Worm (Caenorhabditis elegans) whole organism, late embryonic: ENCODE data around the gene dnj-16.

ENCODE experiments used
- C08G9.2 ChIP-seq: sonication (generic microtip); optimal IDR thresholded peaks from 2 replicates; lab custom pipeline; 2016; ENCODE audit warnings: mild to moderate bottlenecking, missing genetic modification characterization, moderate library complexity, missing compliant biosample characterization
- C38D4.7 ChIP-seq: fragments of 200-800 bp; sonication (Bioruptor generic); optimal IDR thresholded peaks from 2 replicates; lab custom pipeline; 2018; ENCODE audit warnings: mild to moderate bottlenecking, missing genetic modification characterization, moderate library complexity, missing compliant biosample characterization
- K02D7.2 ChIP-seq: sonication (generic microtip); optimal IDR thresholded peaks from 2 replicates; lab custom pipeline; 2017; ENCODE audit warnings: mild to moderate bottlenecking, missing genetic modification characterization, missing compliant biosample characterization
- ahr-1 ChIP-seq: sonication (generic microtip); optimal IDR thresholded peaks from 2 replicates; lab custom pipeline; 2016; ENCODE audit warnings: missing genetic modification characterization, missing compliant biosample characterization
- ama-1 ChIP-seq: fragments of 150-350 bp; optimal IDR thresholded peaks from 2 replicates; lab custom pipeline; 2014
- ceh-18 ChIP-seq: sonication (generic microtip); optimal IDR thresholded peaks from 2 replicates; lab custom pipeline; 2016; ENCODE audit warnings: missing genetic modification characterization, missing compliant biosample characterization
- ceh-19 ChIP-seq: fragments of 200-800 bp; sonication (Bioruptor generic); optimal IDR thresholded peaks from 2 replicates; lab custom pipeline; 2018; ENCODE audit warnings: mild to moderate bottlenecking, missing genetic modification characterization, missing compliant biosample characterization
- ceh-2 ChIP-seq: sonication (generic microtip); optimal IDR thresholded peaks from 2 replicates; lab custom pipeline; 2016; ENCODE audit warnings: missing genotype, missing genetic modification characterization, missing compliant biosample characterization
- ceh-24 ChIP-seq: sonication (generic microtip); optimal IDR thresholded peaks from 2 replicates; lab custom pipeline; 2016; ENCODE audit warnings: mild to moderate bottlenecking, missing genetic modification characterization, missing compliant biosample characterization
- ceh-30 ChIP-seq: fragments of 150-350 bp; optimal IDR thresholded peaks from 2 replicates; lab custom pipeline; 2014; ENCODE audit warnings: missing biosample characterization, missing genetic modification characterization
- ceh-31 ChIP-seq: sonication (generic microtip); optimal IDR thresholded peaks from 2 replicates; lab custom pipeline; 2016; ENCODE audit warnings: missing genetic modification characterization, missing compliant biosample characterization
- ceh-45 ChIP-seq: fragments of 200-800 bp; sonication (Bioruptor generic); IDR thresholded peaks from 2 replicates; pipeline ENCODE4 v1.3.6; 2022; ENCODE audit warnings: missing genetic modification reagents, missing genetic modification characterization, missing compliant biosample characterization
- ceh-6 ChIP-seq: fragments of 200-800 bp; sonication (Bioruptor generic); optimal IDR thresholded peaks from 2 replicates; lab custom pipeline; 2018; ENCODE audit warnings: mild to moderate bottlenecking, missing genetic modification characterization, missing compliant biosample characterization
- ceh-9 ChIP-seq: sonication (generic microtip); optimal IDR thresholded peaks from 2 replicates; lab custom pipeline; 2016; ENCODE audit warnings: mild to moderate bottlenecking, missing genetic modification characterization, inconsistent platforms, missing compliant biosample characterization
- che-1 ChIP-seq: sonication (generic microtip); optimal IDR thresholded peaks from 2 replicates; lab custom pipeline; 2016; ENCODE audit warnings: mild to moderate bottlenecking, missing genetic modification characterization, missing compliant biosample characterization
- dmd-4 ChIP-seq: sonication (generic microtip); optimal IDR thresholded peaks from 2 replicates; lab custom pipeline; 2016; ENCODE audit warnings: borderline replicate concordance, missing genetic modification characterization, missing compliant biosample characterization
- ets-4 ChIP-seq: sonication (generic microtip); optimal IDR thresholded peaks from 2 replicates; lab custom pipeline; 2016; ENCODE audit warnings: missing genetic modification characterization, missing compliant biosample characterization
- eyg-1 ChIP-seq: sonication (generic microtip); optimal IDR thresholded peaks from 2 replicates; lab custom pipeline; 2016; ENCODE audit warnings: missing genotype, missing genetic modification characterization, missing compliant biosample characterization
- fax-1 ChIP-seq: sonication (generic microtip); optimal IDR thresholded peaks from 2 replicates; lab custom pipeline; 2016; ENCODE audit warnings: missing genotype, missing genetic modification characterization, missing compliant biosample characterization
- fkh-6 ChIP-seq: sonication (generic microtip); optimal IDR thresholded peaks from 2 replicates; lab custom pipeline; 2016; ENCODE audit warnings: missing genetic modification characterization, missing compliant biosample characterization
- hlh-13 ChIP-seq: fragments of 200-800 bp; sonication (Bioruptor generic); optimal IDR thresholded peaks from 2 replicates; lab custom pipeline; 2018; ENCODE audit warnings: mild to moderate bottlenecking, missing genetic modification characterization, missing compliant biosample characterization
- hlh-15 ChIP-seq: sonication (generic microtip); optimal IDR thresholded peaks from 2 replicates; lab custom pipeline; 2016; ENCODE audit warnings: missing genetic modification characterization, missing compliant biosample characterization
- hlh-8 ChIP-seq: sonication (generic microtip); optimal IDR thresholded peaks from 2 replicates; lab custom pipeline; 2016; ENCODE audit warnings: missing genotype, missing genetic modification characterization, missing compliant biosample characterization
- lim-6 ChIP-seq: sonication (generic microtip); optimal IDR thresholded peaks from 2 replicates; lab custom pipeline; 2016; ENCODE audit warnings: missing genetic modification characterization, missing compliant biosample characterization
- lin-11 ChIP-seq: fragments of 200-800 bp; sonication (Bioruptor generic); optimal IDR thresholded peaks from 2 replicates; lab custom pipeline; 2018; ENCODE audit warnings: mild to moderate bottlenecking, missing genetic modification characterization, missing compliant biosample characterization
- madf-2 ChIP-seq: sonication (generic microtip); optimal IDR thresholded peaks from 2 replicates; lab custom pipeline; 2017; ENCODE audit warnings: missing genetic modification characterization, missing compliant biosample characterization
- nhr-232 ChIP-seq: sonication (generic microtip); optimal IDR thresholded peaks from 2 replicates; lab custom pipeline; 2016; ENCODE audit warnings: missing genetic modification characterization, missing compliant biosample characterization
- npax-4 ChIP-seq: sonication (generic microtip); optimal IDR thresholded peaks from 2 replicates; lab custom pipeline; 2016; ENCODE audit warnings: missing genetic modification characterization, missing compliant biosample characterization
- pha-2 ChIP-seq: sonication (generic microtip); optimal IDR thresholded peaks from 2 replicates; lab custom pipeline; 2017; ENCODE audit warnings: mild to moderate bottlenecking, missing genetic modification characterization, missing compliant biosample characterization
- pqm-1 ChIP-seq: sonication (generic microtip); optimal IDR thresholded peaks from 2 replicates; lab custom pipeline; 2016; ENCODE audit warnings: missing genetic modification characterization, missing compliant biosample characterization
- pros-1 ChIP-seq: fragments of 150-350 bp; optimal IDR thresholded peaks from 2 replicates; lab custom pipeline; 2014; ENCODE audit warnings: missing biosample characterization, missing genetic modification reagents, missing genetic modification characterization
- sox-2 ChIP-seq: fragments of 200-800 bp; sonication (Bioruptor generic); IDR thresholded peaks from 2 replicates; pipeline ENCODE4 v1.3.6; 2022; ENCODE audit warnings: missing genetic modification reagents, missing genetic modification characterization, missing compliant biosample characterization
- sox-4 ChIP-seq: sonication (generic microtip); optimal IDR thresholded peaks from 2 replicates; lab custom pipeline; 2017; ENCODE audit warnings: mild to moderate bottlenecking, missing genetic modification characterization, inconsistent platforms, missing compliant biosample characterization
- tbx-2 ChIP-seq: sonication (generic microtip); optimal IDR thresholded peaks from 2 replicates; lab custom pipeline; 2016; ENCODE audit warnings: missing genetic modification characterization, missing compliant biosample characterization
- unc-42 ChIP-seq: sonication (generic microtip); optimal IDR thresholded peaks from 2 replicates; lab custom pipeline; 2016; ENCODE audit warnings: missing genotype, missing genetic modification characterization, missing compliant biosample characterization
- unc-55 ChIP-seq: sonication (generic microtip); optimal IDR thresholded peaks from 2 replicates; lab custom pipeline; 2017; ENCODE audit warnings: missing biosample characterization, missing genetic modification reagents, missing genetic modification characterization
- zip-5 ChIP-seq: sonication (generic microtip); optimal IDR thresholded peaks from 2 replicates; lab custom pipeline; 2016; ENCODE audit warnings: missing genetic modification characterization, missing compliant biosample characterization
- ztf-16 ChIP-seq: sonication (generic microtip); optimal IDR thresholded peaks from 2 replicates; lab custom pipeline; 2017; ENCODE audit warnings: missing genetic modification characterization, missing compliant biosample characterization

Gene dnj-16

DNA sequence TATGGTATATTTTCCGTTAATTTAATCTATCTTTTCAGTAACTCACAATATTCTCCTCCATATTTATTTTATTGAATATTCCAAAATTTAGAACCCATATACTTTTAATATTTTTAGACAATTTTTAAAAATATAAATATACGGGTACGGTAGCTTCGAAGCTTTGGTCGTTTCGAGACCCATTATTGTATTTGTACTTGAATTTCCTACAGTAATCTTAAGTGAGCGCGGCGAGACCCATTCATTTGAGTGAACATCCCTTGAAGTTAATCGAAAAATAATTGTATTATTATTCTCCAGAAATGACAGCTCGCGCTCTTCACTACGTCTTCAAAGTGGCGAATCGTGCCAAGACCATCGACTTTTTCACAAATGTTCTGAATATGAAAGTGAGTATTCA lies 37.6 kb upstream of the dnj-16 start, which contains the start of gene glod-4:
Gene glod-4 (plus strand): TSS at position 301 of the 400 bp plus-strand sequence.
- no peak for TF ChIP-seq zip-5 (tag; lab: Kevin White, UChicago)
- TF ChIP-seq C08G9.2 (tag; lab: Kevin White, UChicago) = no peak
- TF ChIP-seq dmd-4 (tag; lab: Kevin White, UChicago) = no peak
- TF ChIP-seq lin-11 (tag; lab: Kevin White, UChicago) = no peak
- TF ChIP-seq ztf-16 (tag; lab: Kevin White, UChicago) = no peak
- TF ChIP-seq, all 69 proteins: peak for 0

DNA sequence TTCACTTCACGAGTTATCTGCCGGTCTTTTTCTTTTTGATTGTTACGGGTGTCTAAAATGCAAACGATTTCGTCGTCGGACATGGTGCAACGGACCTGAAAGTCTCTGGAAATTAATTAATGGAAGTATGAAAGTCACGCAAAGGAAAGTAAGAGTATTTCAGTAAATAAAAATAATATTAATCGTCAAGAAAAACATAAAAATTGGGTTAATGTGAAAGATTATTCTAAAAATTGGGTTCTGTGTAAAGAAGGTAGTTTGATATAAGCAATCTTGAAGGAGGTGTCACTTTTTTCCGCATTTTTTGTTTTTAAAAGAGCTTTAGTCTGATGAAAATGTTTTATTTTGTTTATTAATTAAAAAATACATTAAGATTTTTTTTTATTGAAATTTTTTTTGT lies 33.6 kb upstream of the dnj-16 start, which contains the start of gene C16C10.9:
Gene C16C10.9 (minus strand): TSS at position 101 of the 400 bp plus-strand sequence.
- TF ChIP-seq ceh-30 = no peak
- TF ChIP-seq ztf-16 (tag; lab: Kevin White, UChicago) = no peak
- TF ChIP-seq pha-2 (tag; lab: Kevin White, UChicago) = no peak
- TF ChIP-seq ceh-2 (tag; lab: Kevin White, UChicago) = no peak
- TF ChIP-seq pros-1 (tag; lab: Kevin White, UChicago) = no peak
- TF ChIP-seq tbx-2 (tag; lab: Kevin White, UChicago) = no peak
- no peak for TF ChIP-seq che-1
- no peak for TF ChIP-seq fkh-6 (tag; lab: Kevin White, UChicago)
- no peak for TF ChIP-seq lim-6
- TF ChIP-seq C38D4.7 (GFP tag; lab: Kevin White, UChicago) = no peak
- no peak for TF ChIP-seq sox-2 (GFP tag; lab: Robert Waterston, UW)
- TF ChIP-seq hlh-8 (tag; lab: Kevin White, UChicago) = no peak
- no peak for TF ChIP-seq hlh-15 (tag; lab: Kevin White, UChicago)
- no peak for TF ChIP-seq sox-4 (tag; lab: Kevin White, UChicago)

DNA sequence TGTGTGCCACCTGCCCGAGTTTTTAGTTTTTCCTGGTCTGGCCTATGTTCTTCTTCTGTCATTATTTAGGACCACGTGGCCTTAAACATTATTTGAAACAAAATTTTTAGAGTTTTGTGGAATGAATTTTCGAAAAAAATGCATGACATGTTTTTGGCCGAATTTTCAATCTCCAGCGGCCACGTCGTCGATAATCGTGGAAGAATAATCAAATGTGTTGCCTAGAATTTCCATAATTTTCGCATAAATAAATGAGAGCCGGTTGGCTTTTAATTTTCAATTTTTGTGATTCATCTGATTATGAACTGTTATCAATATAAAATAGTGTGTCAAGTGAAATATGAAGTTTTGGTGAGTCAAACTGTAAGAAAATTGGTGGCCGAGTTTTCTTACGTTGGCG lies 30.0 kb upstream of the dnj-16 start, which contains the start of gene C01G12.16:
Gene C01G12.16 (plus strand): TSS at position 301 of the 400 bp plus-strand sequence.
- no peak for TF ChIP-seq ceh-18 (tag; lab: Kevin White, UChicago)
- TF ChIP-seq, all 69 proteins: peak for 0

DNA sequence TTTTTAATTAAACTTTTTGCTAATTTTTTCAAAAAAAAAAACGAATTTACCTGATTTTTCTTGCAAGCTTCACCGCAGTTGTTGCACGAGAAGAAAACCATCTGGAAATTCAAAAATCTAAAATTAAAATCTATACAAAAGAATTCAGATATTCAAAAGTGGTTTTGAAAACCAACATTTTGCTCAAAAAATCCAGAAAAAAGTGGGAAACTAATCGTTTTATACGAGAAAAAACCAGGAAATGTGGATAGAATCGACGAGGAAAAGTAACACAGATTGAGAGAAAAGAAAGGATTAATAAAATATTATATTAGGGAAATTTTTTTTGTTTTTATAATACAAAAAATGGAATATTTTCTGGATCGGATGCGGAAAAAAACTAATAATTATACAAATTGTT lies 26.9 kb upstream of the dnj-16 start, which contains the start of gene C16C10.8:
Gene C16C10.8 (minus strand): TSS at position 101 of the 400 bp plus-strand sequence.
- TF ChIP-seq fax-1 = no peak
- TF ChIP-seq ceh-6 (GFP tag; lab: Kevin White, UChicago) = no peak
- no peak for TF ChIP-seq ets-4 (tag; lab: Kevin White, UChicago)
- TF ChIP-seq zip-5 (tag; lab: Kevin White, UChicago) = no peak
- no peak for TF ChIP-seq C38D4.7 (GFP tag; lab: Kevin White, UChicago)

DNA sequence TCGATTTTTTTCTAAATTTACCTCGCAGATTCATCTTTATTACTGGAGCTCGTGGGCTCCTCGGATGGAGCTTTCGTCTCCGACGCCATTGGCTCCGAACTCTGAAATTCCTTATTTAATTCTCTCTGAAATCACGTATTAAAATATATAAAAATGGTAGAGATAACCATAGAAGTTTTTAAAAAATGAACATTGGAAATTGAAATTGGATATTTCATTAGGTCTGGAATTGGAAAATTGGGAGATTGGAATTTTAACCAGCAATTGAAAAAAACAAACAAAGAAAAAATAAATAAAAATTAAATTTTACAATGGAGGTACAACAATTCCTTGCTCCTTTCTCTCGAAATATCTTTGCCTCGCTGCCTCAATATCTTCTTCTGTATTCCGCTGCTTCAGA lies 24.2 kb upstream of the dnj-16 start, which contains the start of gene rnf-5:
Gene rnf-5 (minus strand): TSS at position 101 of the 400 bp plus-strand sequence.
- TF ChIP-seq ceh-19 (GFP tag; lab: Kevin White, UChicago) (no peak), pros-1 (tag; lab: Kevin White, UChicago) (no peak), ceh-24 (tag; lab: Kevin White, UChicago) (no peak), zip-5 (tag; lab: Kevin White, UChicago) (no peak), ceh-2 (tag; lab: Kevin White, UChicago) (no peak), nhr-232 (no peak), hlh-13 (GFP tag; lab: Kevin White, UChicago) (no peak)

DNA sequence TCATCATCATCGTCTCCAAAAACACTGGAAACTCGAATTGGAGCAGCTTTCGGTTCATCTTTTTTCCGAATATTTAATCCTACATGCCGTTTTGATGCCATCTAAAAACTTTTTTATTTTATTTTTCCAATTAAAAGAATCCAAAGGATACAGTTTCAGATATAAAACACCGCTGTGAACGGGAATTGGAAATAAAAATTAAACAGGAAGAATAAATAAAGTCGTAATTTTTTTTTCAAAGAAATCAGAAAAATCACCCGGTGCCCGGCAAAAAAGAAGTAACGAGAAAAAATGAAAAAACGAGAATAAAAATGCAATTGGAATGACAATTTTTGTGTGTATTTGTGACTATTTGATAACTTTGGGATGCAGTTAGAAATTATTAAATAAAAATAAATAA lies 22.3 kb upstream of the dnj-16 start, which contains the start of gene ccdc-55:
Gene ccdc-55 (minus strand): TSS at position 101 of the 400 bp plus-strand sequence.
- TF ChIP-seq K02D7.2 (no peak), lim-6 (no peak), ceh-24 (tag; lab: Kevin White, UChicago) (no peak)

DNA sequence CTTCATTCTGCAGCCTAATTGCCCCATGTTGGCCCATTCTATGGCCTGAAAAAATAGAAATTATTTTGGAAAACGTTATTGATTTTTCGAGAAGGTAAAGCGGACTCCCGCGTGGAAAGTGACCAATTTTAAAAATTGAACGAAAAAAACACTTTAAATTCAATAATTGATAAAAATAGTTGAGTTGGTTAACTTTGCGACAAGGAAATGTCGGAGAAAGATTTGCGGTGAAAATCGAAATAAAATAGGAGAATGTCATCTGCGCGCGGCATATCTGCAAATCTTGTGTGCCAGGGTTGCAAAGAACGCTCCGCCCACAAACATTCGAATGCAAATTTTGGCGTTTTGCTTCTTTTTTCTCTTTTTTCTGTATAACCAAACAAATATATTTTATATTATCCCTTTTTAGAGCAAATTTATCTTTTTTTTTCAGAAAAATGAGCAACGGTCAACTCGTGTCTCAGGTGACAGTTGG lies 20.0 kb upstream of the dnj-16 start, which contains the start of the genes rnf-121 and C16C10.4:
Gene rnf-121 (minus strand): TSS at position 51 of the 475 bp plus-strand sequence.
Gene C16C10.4 (plus strand): TSS at position 434 of the 475 bp plus-strand sequence.
- TF ChIP-seq ceh-31 (tag; lab: Kevin White, UChicago) (peak; percentile 90), eyg-1 (tag; lab: Kevin White, UChicago) (peak; percentile 85), ceh-9 (no peak), fax-1 (peak; percentile 94), pqm-1 (tag; lab: Kevin White, UChicago) (peak; percentile 51), npax-4 (tag; lab: Kevin White, UChicago) (peak; percentile 82), K02D7.2 (peak; percentile 93), dmd-4 (tag; lab: Kevin White, UChicago) (peak; percentile 77), ahr-1 (tag; lab: Kevin White, UChicago) (peak; percentile 89), ama-1 (lab: Kevin White, UChicago) (no peak), ceh-45 (peak; percentile 81; the same call in 1 of the 2 replicates), unc-42 (peak; percentile 38), che-1 (peak; percentile 88), hlh-13 (GFP tag; lab: Kevin White, UChicago) (peak; percentile 71), C08G9.2 (tag; lab: Kevin White, UChicago) (peak; percentile 91), tbx-2 (tag; lab: Kevin White, UChicago) (peak; percentile 90), unc-55 (no peak), madf-2 (tag; lab: Kevin White, UChicago) (peak; percentile 89), C38D4.7 (GFP tag; lab: Kevin White, UChicago) (peak; percentile 90)
